Fruit fly (Drosophila melanogaster): ENCODE measurements around the gene CG42369.

CG42369 gene

DNA sequence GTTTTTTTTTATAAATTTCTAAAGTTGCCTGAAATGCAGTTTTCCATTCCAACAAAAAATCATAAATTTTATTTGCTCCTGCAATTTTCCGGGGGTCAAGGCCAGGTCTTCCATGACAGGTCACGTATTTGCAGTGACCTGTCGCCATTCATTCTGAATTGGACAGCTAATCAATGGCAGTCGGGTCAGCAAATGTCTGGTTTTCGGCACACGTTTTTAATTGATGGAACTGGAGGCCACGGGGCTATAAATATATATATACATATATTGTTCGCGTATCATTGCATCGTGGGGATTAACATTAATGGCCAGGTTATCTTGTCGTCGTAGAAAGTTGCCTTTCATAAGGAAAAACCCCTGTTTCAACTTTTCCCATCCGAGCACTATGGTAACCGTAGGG is 10.0 kb downstream of the CG42369 start:
- no peak for TF ChIP-seq dimm (GFP tag; IDR thresholded peaks at IDR 0.05)
- TF ChIP-seq insv (GFP tag; optimal IDR thresholded peaks at IDR 0.05), result no peak
- no peak for TF ChIP-seq eyg (GFP tag; optimal IDR thresholded peaks at IDR 0.05)
- no peak for TF ChIP-seq CG5245 (GFP tag; optimal IDR thresholded peaks at IDR 0.05)
- no peak for TF ChIP-seq her (GFP tag; optimal IDR thresholded peaks at IDR 0.05)
- no peak for TF ChIP-seq MESR4 (GFP tag; optimal IDR thresholded peaks at IDR 0.05)
- TF ChIP-seq HHEX (GFP tag; optimal IDR thresholded peaks at IDR 0.05), result no peak
- no peak for TF ChIP-seq nom (GFP tag; optimal IDR thresholded peaks at IDR 0.05)
- TF ChIP-seq CG11398 (GFP tag; optimal IDR thresholded peaks at IDR 0.05), result no peak
- TF ChIP-seq CG10209 (GFP tag; optimal IDR thresholded peaks at IDR 0.05), result no peak
- no peak for TF ChIP-seq aop (GFP tag; IDR thresholded peaks at IDR 0.05)
- no peak for TF ChIP-seq phol (tag; optimal IDR thresholded peaks at IDR 0.05)
- TF ChIP-seq HLH3B (GFP tag; IDR thresholded peaks at IDR 0.05), result no peak
- TF ChIP-seq az2 (GFP tag; optimal IDR thresholded peaks at IDR 0.05), result no peak
- no peak for TF ChIP-seq HLH54F (GFP tag; optimal IDR thresholded peaks at IDR 0.05)
- no peak for TF ChIP-seq PHDP (tag; optimal IDR thresholded peaks at IDR 0.05)

DNA sequence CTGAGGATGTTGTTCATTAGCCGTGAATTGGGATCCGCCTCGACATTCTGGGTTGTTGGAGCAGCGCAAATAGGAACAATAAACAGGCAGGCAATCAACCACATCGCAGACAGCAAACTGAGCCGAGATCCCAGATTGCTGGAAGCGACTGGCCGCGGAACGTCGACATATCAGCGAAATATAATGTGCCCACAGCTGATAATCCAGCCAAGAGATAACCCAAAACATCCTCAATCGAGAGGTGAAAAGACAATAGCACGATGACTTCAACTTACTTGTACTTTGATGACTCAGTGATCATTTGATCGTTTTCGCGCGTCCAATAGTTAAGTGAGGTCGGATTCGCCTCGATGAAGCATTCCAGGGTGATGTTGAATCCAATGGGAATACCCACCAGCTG is 11.6 kb downstream of the CG42369 start, which contains the start of gene Nepl6:
TSS of gene Nepl6 (minus strand) at position 104 of the 400 bp plus-strand sequence.
- TF ChIP-seq Side (GFP tag; optimal IDR thresholded peaks at IDR 0.05) (no peak), CG5953 (GFP tag; IDR thresholded peaks at IDR 0.05) (no peak), CG30403 (GFP tag; optimal IDR thresholded peaks at IDR 0.05) (no peak), ranshi (GFP tag; IDR thresholded peaks at IDR 0.05) (no peak), sr (GFP tag; IDR thresholded peaks at IDR 0.05) (no peak), nerfin-1 (tag; optimal IDR thresholded peaks at IDR 0.05) (no peak), unc-4 (GFP tag; IDR thresholded peaks at IDR 0.05; ENCODE audit: partially characterized antibody) (no peak), ind (GFP tag; optimal IDR thresholded peaks at IDR 0.05) (no peak), jumu (GFP tag; optimal IDR thresholded peaks at IDR 0.05) (no peak)

DNA sequence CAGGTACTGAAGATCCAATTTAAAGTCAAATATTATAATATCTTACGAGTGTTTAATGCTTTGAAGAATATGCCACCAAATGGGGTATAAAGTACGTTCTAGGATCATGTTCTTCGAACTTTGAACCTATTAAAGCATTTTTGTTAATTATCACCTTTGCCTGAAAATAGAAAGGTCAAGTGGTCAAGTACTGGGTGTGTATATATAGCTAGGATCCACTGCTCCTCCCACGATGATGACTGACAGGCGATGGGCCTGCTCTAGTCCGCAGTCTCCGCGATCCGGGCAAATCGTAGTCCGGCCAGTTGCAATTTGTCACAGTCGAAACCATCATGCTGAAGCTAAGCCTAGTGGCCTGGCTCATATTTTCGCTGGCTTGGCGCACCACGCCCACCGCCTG is 16.1 kb downstream of the CG42369 start, which contains the start of gene Nepl5:
TSS of gene Nepl5 (plus strand) at position 301 of the 400 bp plus-strand sequence.
- TF ChIP-seq gce (GFP tag; IDR thresholded peaks at IDR 0.05) (no peak), CG30431 (GFP tag; optimal IDR thresholded peaks at IDR 0.05) (no peak), Sry-β (GFP tag; optimal IDR thresholded peaks at IDR 0.05) (no peak), CG17802 (tag; optimal IDR thresholded peaks at IDR 0.05) (no peak), Gsc (GFP tag; IDR thresholded peaks at IDR 0.05) (no peak), CG1792 (GFP tag; optimal IDR thresholded peaks at IDR 0.05) (no peak), schlank (tag; optimal IDR thresholded peaks at IDR 0.05) (no peak), E2f2 (GFP tag; IDR thresholded peaks at IDR 0.05) (no peak), ttk (GFP tag; IDR thresholded peaks at IDR 0.05) (no peak), ac (GFP tag; optimal IDR thresholded peaks at IDR 0.05) (no peak), btn (GFP tag; optimal IDR thresholded peaks at IDR 0.05) (no peak), CG3726 (GFP tag; IDR thresholded peaks at IDR 0.05) (no peak), yki (optimal IDR thresholded peaks at IDR 0.05) (no peak), run (tag; optimal IDR thresholded peaks at IDR 0.05) (no peak), CG4282 (GFP tag; optimal IDR thresholded peaks at IDR 0.05) (no peak), CG10462 (GFP tag; optimal IDR thresholded peaks at IDR 0.05) (no peak)

Data from whole organism, embryonic.